Fruit fly (Drosophila melanogaster) whole organism, embryonic: ENCODE data around the gene pps.
A peak's percentile ranks its signal among the peaks of the same experiment; 100 is the strongest.

Experiments used
- B-H2 ChIP-seq: fragments of 200-800 bp; sonication (Bioruptor generic); optimal IDR thresholded peaks from 2 replicates; lab custom pipeline; 2018; ENCODE audit warnings: missing biosample characterization, mild to moderate bottlenecking, missing genetic modification characterization
- Bgb ChIP-seq: fragments of 200-800 bp; sonication (Bioruptor generic); IDR thresholded peaks from 2 replicates; pipeline ENCODE4 v1.3.6; 2022; ENCODE audit warnings: missing biosample characterization, missing genetic modification characterization; ENCODE audit not compliant: partially characterized antibody
- CG11723 ChIP-seq: fragments of 200-800 bp; sonication (Bioruptor generic); optimal IDR thresholded peaks from 2 replicates; lab custom pipeline; 2017; ENCODE audit warnings: missing biosample characterization, mild to moderate bottlenecking, missing genetic modification characterization
- CG13287 ChIP-seq: fragments of 200-800 bp; sonication (Bioruptor generic); IDR thresholded peaks from 2 replicates; pipeline ENCODE4 v1.3.6; 2022; ENCODE audit warnings: missing biosample characterization, missing genetic modification characterization; ENCODE audit not compliant: partially characterized antibody
- CG1603 ChIP-seq: fragments of 200-800 bp; sonication (Bioruptor generic); optimal IDR thresholded peaks from 2 replicates; lab custom pipeline; 2019; ENCODE audit warnings: missing biosample characterization, mild to moderate bottlenecking, missing genetic modification characterization, moderate library complexity
- CG16779 ChIP-seq: fragments of 200-800 bp; sonication (Bioruptor generic); IDR thresholded peaks from 2 replicates; pipeline ENCODE4 v1.3.6; 2022; ENCODE audit warnings: missing biosample characterization, missing genetic modification characterization
- CG16863 ChIP-seq: fragments of 200-800 bp; sonication (Bioruptor generic); optimal IDR thresholded peaks from 3 replicates; lab custom pipeline; 2016; ENCODE audit warnings: missing biosample characterization, missing genetic modification characterization
- CG17186 ChIP-seq: fragments of 200-800 bp; sonication (Bioruptor generic); optimal IDR thresholded peaks from 3 replicates; lab custom pipeline; 2017; ENCODE audit warnings: missing biosample characterization, missing genetic modification reagents, missing genetic modification characterization
- CG17359 ChIP-seq: fragments of 200-800 bp; sonication (Bioruptor generic); optimal IDR thresholded peaks from 3 replicates; lab custom pipeline; 2018; ENCODE audit warnings: missing biosample characterization, mild to moderate bottlenecking, missing genetic modification characterization, moderate library complexity
- CG17829 ChIP-seq: fragments of 200-800 bp; optimal IDR thresholded peaks from 2 replicates; lab custom pipeline; 2019; ENCODE audit warnings: missing biosample characterization, mild to moderate bottlenecking, missing genetic modification characterization, moderate library complexity
- CG30020 ChIP-seq: fragments of 200-800 bp; optimal IDR thresholded peaks from 2 replicates; lab custom pipeline; 2019; ENCODE audit warnings: missing biosample characterization, mild to moderate bottlenecking, missing genetic modification characterization, moderate library complexity
- CG4820 ChIP-seq: fragments of 200-800 bp; sonication (Bioruptor generic); optimal IDR thresholded peaks from 3 replicates; lab custom pipeline; 2016; ENCODE audit warnings: missing biosample characterization, missing genetic modification characterization
- CG4854 ChIP-seq: fragments of 200-800 bp; sonication (Bioruptor generic); optimal IDR thresholded peaks from 2 replicates; lab custom pipeline; 2016; ENCODE audit warnings: missing biosample characterization, missing genetic modification characterization, inconsistent platforms
- CG6683 ChIP-seq: fragments of 200-800 bp; sonication (Bioruptor generic); optimal IDR thresholded peaks from 2 replicates; lab custom pipeline; 2017; ENCODE audit warnings: missing biosample characterization, mild to moderate bottlenecking, missing genetic modification characterization, missing genetic modification reagents
- CG6854 ChIP-seq: fragments of 200-800 bp; sonication (Bioruptor generic); optimal IDR thresholded peaks from 3 replicates; lab custom pipeline; 2017; ENCODE audit warnings: missing biosample characterization, mild to moderate bottlenecking, missing genetic modification characterization
- CG9609 ChIP-seq: fragments of 200-800 bp; sonication (Bioruptor generic); optimal IDR thresholded peaks from 3 replicates; lab custom pipeline; 2016; ENCODE audit warnings: missing biosample characterization, missing genetic modification characterization
- CG9797 ChIP-seq: fragments of 200-800 bp; sonication (Bioruptor generic); optimal IDR thresholded peaks from 3 replicates; lab custom pipeline; 2018; ENCODE audit warnings: missing biosample characterization, mild to moderate bottlenecking, missing genetic modification characterization
- Dek ChIP-seq: fragments of 200-800 bp; sonication (Bioruptor generic); optimal IDR thresholded peaks from 3 replicates; lab custom pipeline; 2019; ENCODE audit warnings: missing biosample characterization, mild to moderate bottlenecking, missing genetic modification characterization, moderate library complexity
- E2f1 ChIP-seq: fragments of 200-800 bp; sonication (Bioruptor generic); IDR thresholded peaks from 2 replicates; pipeline ENCODE4 v1.3.6; 2022; ENCODE audit warnings: missing biosample characterization, missing genetic modification characterization
- Ets97D ChIP-seq: fragments of 200-800 bp; sonication (Bioruptor generic); optimal IDR thresholded peaks from 3 replicates; lab custom pipeline; 2016; ENCODE audit warnings: missing biosample characterization, missing genetic modification characterization
- Gsc ChIP-seq: fragments of 200-800 bp; sonication (Bioruptor generic); IDR thresholded peaks from 2 replicates; pipeline ENCODE4 v1.3.6; 2022; ENCODE audit warnings: missing biosample characterization, missing genetic modification characterization
- Hey ChIP-seq: fragments of 200-800 bp; sonication (Bioruptor generic); optimal IDR thresholded peaks from 3 replicates; lab custom pipeline; 2018; ENCODE audit warnings: missing biosample characterization, mild to moderate bottlenecking, missing genetic modification characterization
- Hmr ChIP-seq: fragments of 200-800 bp; sonication (Bioruptor generic); optimal IDR thresholded peaks from 3 replicates; lab custom pipeline; 2017; ENCODE audit warnings: mild to moderate bottlenecking, missing biosample characterization, missing genetic modification reagents, missing genetic modification characterization
- Jarid2 ChIP-seq: fragments of 200-800 bp; sonication (Bioruptor generic); optimal IDR thresholded peaks from 3 replicates; lab custom pipeline; 2017; ENCODE audit warnings: mild to moderate bottlenecking, missing biosample characterization, missing genetic modification reagents, missing genetic modification characterization
- MESR4 ChIP-seq: fragments of 200-800 bp; sonication (Bioruptor generic); optimal IDR thresholded peaks from 2 replicates; lab custom pipeline; 2018; ENCODE audit warnings: missing biosample characterization, mild to moderate bottlenecking, missing genetic modification characterization, moderate library complexity
- Med ChIP-seq: fragments of 200-800 bp; sonication (Bioruptor generic); peaks from one replicate; lab custom pipeline; 2016; ENCODE audit warnings: missing biosample characterization, missing genetic modification characterization, mild to moderate bottlenecking, inconsistent platforms, moderate library complexity
- Nf-YC ChIP-seq: fragments of 200-800 bp; optimal IDR thresholded peaks from 3 replicates; lab custom pipeline; 2019; ENCODE audit warnings: missing biosample characterization, mild to moderate bottlenecking, missing genetic modification characterization, moderate library complexity
- PHDP ChIP-seq: fragments of 200-800 bp; sonication (Bioruptor generic); optimal IDR thresholded peaks from 3 replicates; lab custom pipeline; 2018; ENCODE audit warnings: missing biosample characterization, mild to moderate bottlenecking, missing genetic modification characterization, moderate library complexity
- Stat92E ChIP-seq, 3 experiments: fragments of >200 bp in 2 of 3; fragments of 200-800 bp in 1 of 3; sonication (Bioruptor generic) in 1 of 3; optimal IDR thresholded peaks; 2 replicates each; lab custom pipeline; 2017 to 2019; ENCODE audit warnings: missing biosample characterization in 3 of 3, missing genetic modification characterization in 3 of 3, mild to moderate bottlenecking in 1 of 3, moderate library complexity in 1 of 3
- amos ChIP-seq: fragments of 200-800 bp; sonication (Bioruptor generic); IDR thresholded peaks from 2 replicates; pipeline ENCODE4 v1.3.6; 2022; ENCODE audit warnings: missing biosample characterization, missing genetic modification characterization; ENCODE audit not compliant: partially characterized antibody
- bigmax ChIP-seq: fragments of 200-800 bp; sonication (Bioruptor generic); optimal IDR thresholded peaks from 2 replicates; lab custom pipeline; 2018; ENCODE audit warnings: missing biosample characterization, mild to moderate bottlenecking, missing genetic modification characterization
- br ChIP-seq: fragments of >200 bp; optimal IDR thresholded peaks from 2 replicates; lab custom pipeline; 2017
- caup ChIP-seq: fragments of 200-800 bp; sonication (Bioruptor generic); optimal IDR thresholded peaks from 3 replicates; lab custom pipeline; 2017; ENCODE audit warnings: missing biosample characterization, mild to moderate bottlenecking, missing genetic modification characterization, moderate library complexity; ENCODE audit not compliant: severe bottlenecking
- chm ChIP-seq: fragments of 200-800 bp; sonication (Bioruptor generic); IDR thresholded peaks from 2 replicates; pipeline ENCODE4 v1.3.6; 2022; ENCODE audit warnings: missing biosample characterization, missing genetic modification characterization
- ci ChIP-seq: fragments of 200-800 bp; sonication (Bioruptor generic); IDR thresholded peaks from 3 replicates; pipeline ENCODE4 v1.3.6; 2022; ENCODE audit warnings: missing biosample characterization, missing genetic modification characterization
- da ChIP-seq: fragments of 200-800 bp; sonication (Bioruptor generic); optimal IDR thresholded peaks from 2 replicates; lab custom pipeline; 2016; ENCODE audit warnings: missing biosample characterization, missing genetic modification characterization
- her ChIP-seq: fragments of 200-800 bp; sonication (Bioruptor generic); optimal IDR thresholded peaks from 2 replicates; lab custom pipeline; 2016; ENCODE audit warnings: missing biosample characterization, missing genetic modification characterization
- inv ChIP-seq: fragments of 200-800 bp; sonication (Bioruptor generic); IDR thresholded peaks from 2 replicates; pipeline ENCODE4 v1.3.6; 2022; ENCODE audit warnings: missing biosample characterization, missing genetic modification characterization; ENCODE audit not compliant: partially characterized antibody
- kay ChIP-seq: fragments of 200-800 bp; sonication (Bioruptor generic); optimal IDR thresholded peaks from 2 replicates; lab custom pipeline; 2016; ENCODE audit warnings: missing biosample characterization, missing genetic modification characterization
- nau ChIP-seq: fragments of 200-800 bp; sonication (Bioruptor generic); optimal IDR thresholded peaks from 3 replicates; lab custom pipeline; 2017; ENCODE audit warnings: missing biosample characterization, mild to moderate bottlenecking, missing genetic modification characterization, missing genetic modification reagents
- nmo ChIP-seq: fragments of 200-800 bp; sonication (Bioruptor generic); optimal IDR thresholded peaks from 2 replicates; lab custom pipeline; 2018; ENCODE audit warnings: missing biosample characterization, mild to moderate bottlenecking, missing genetic modification characterization, moderate library complexity
- pros ChIP-seq: fragments of 200-800 bp; sonication (Bioruptor generic); optimal IDR thresholded peaks from 3 replicates; lab custom pipeline; 2019; ENCODE audit warnings: missing biosample characterization, mild to moderate bottlenecking, missing genetic modification characterization, moderate library complexity
- repo ChIP-seq: fragments of 200-800 bp; sonication (Bioruptor generic); optimal IDR thresholded peaks from 2 replicates; lab custom pipeline; 2016; ENCODE audit warnings: missing biosample characterization, missing genetic modification characterization
- sens ChIP-seq: fragments of 200-800 bp; sonication (Bioruptor generic); peaks from one replicate; lab custom pipeline; 2016; ENCODE audit warnings: missing biosample characterization, missing genetic modification characterization
- so ChIP-seq: fragments of 200-800 bp; sonication (Bioruptor generic); IDR thresholded peaks from 3 replicates; pipeline ENCODE4 v1.3.6; 2022; ENCODE audit warnings: missing biosample characterization, missing genetic modification characterization
- tna ChIP-seq: fragments of 200-800 bp; sonication (Bioruptor generic); IDR thresholded peaks from 2 replicates; pipeline ENCODE4 v1.3.6; 2022; ENCODE audit warnings: missing biosample characterization, missing genetic modification characterization; ENCODE audit not compliant: partially characterized antibody
- trem ChIP-seq: fragments of 200-800 bp; optimal IDR thresholded peaks from 3 replicates; lab custom pipeline; 2019; ENCODE audit warnings: missing biosample characterization, mild to moderate bottlenecking, missing genetic modification characterization, moderate library complexity
- unpg ChIP-seq: fragments of 200-800 bp; sonication (Bioruptor generic); optimal IDR thresholded peaks from 3 replicates; lab custom pipeline; 2018; ENCODE audit warnings: missing biosample characterization, mild to moderate bottlenecking, missing genetic modification characterization, moderate library complexity
- vvl ChIP-seq: fragments of 200-800 bp; sonication (Bioruptor generic); IDR thresholded peaks from 2 replicates; pipeline ENCODE4 v1.3.6; 2022; ENCODE audit warnings: missing biosample characterization, missing genetic modification characterization
- zfh1 ChIP-seq: fragments of 200-800 bp; sonication (Bioruptor generic); IDR thresholded peaks from 3 replicates; pipeline ENCODE4 v1.3.6; 2022; ENCODE audit warnings: missing biosample characterization, missing genetic modification characterization

Gene pps

dm6 chr3R:12408160-12408559 lies 5.5 kb upstream of the pps start, which contains the start of gene CG5196 (continued):
- peak; percentile 34 for TF ChIP-seq Ets97D (GFP tag; lab: Kevin White, UChicago)
- peak; percentile 49 for TF ChIP-seq CG17186 (GFP tag; lab: Kevin White, UChicago)
- TF ChIP-seq tna, result peak; percentile 52
- no peak for TF ChIP-seq pros (GFP tag; lab: Kevin White, UChicago)
- no peak for TF ChIP-seq sens (GFP tag; lab: Kevin White, UChicago)
- TF ChIP-seq nau, result no peak
- peak; percentile 18 for TF ChIP-seq caup (GFP tag; lab: Kevin White, UChicago)
- peak; percentile 40 for TF ChIP-seq PHDP
- TF ChIP-seq nmo (GFP tag; lab: Kevin White, UChicago), result peak; percentile 31
- 0 out of 3 replicates have a peak, but pooled peaks have one; percentile 25 for TF ChIP-seq so (GFP tag; lab: Robert Waterston, UW)
- TF ChIP-seq CG30020 (tag; lab: Kevin White, UChicago), result peak; percentile 61
- peak; percentile 13 for TF ChIP-seq her (GFP tag; lab: Kevin White, UChicago)
- TF ChIP-seq E2f1 (GFP tag; lab: Robert Waterston, UW), result no peak
- TF ChIP-seq Nf-YC (tag; lab: Kevin White, UChicago), result peak; percentile 31
- TF ChIP-seq Hmr (GFP tag; lab: Kevin White, UChicago), result peak; percentile 41
- TF ChIP-seq amos (GFP tag; lab: Robert Waterston, UW), result peak; percentile 76
- TF ChIP-seq Bgb, result peak; percentile 84
- TF ChIP-seq CG1603 (tag; lab: Kevin White, UChicago), result peak; percentile 76
- TF ChIP-seq CG16863 (GFP tag; lab: Kevin White, UChicago), result no peak
- TF ChIP-seq CG6683 (GFP tag; lab: Kevin White, UChicago), result no peak
- TF ChIP-seq trem (tag; lab: Kevin White, UChicago), result peak; percentile 76
- TF ChIP-seq Dek (tag; lab: Kevin White, UChicago), result peak; percentile 43
- peak; percentile 47 for TF ChIP-seq bigmax (GFP tag; lab: Kevin White, UChicago)
- no peak for TF ChIP-seq br (lab: Kevin White, UChicago)
- TF ChIP-seq CG17829 (tag; lab: Kevin White, UChicago), result peak; percentile 36
- TF ChIP-seq Med, result peak; percentile 49
- peak in 1 of 3 experiments; percentile 44 for TF ChIP-seq Stat92E (GFP tag; optimal IDR thresholded peaks at IDR 0.05; lab: Kevin White, UChicago)
- TF ChIP-seq CG9797, result peak; percentile 88
- TF ChIP-seq Gsc (GFP tag; lab: Robert Waterston, UW), result no peak
- peak; percentile 17 for TF ChIP-seq CG4820
- peak; percentile 12 for TF ChIP-seq unpg (GFP tag; lab: Kevin White, UChicago)
- TF ChIP-seq kay (GFP tag; lab: Kevin White, UChicago), result no peak
- peak; percentile 43; the same call in 1 of the 2 replicates for TF ChIP-seq chm
- peak; percentile 36 for TF ChIP-seq CG6854 (GFP tag; lab: Kevin White, UChicago)
- TF ChIP-seq B-H2 (GFP tag; lab: Kevin White, UChicago), result peak; percentile 51
- no peak for TF ChIP-seq CG4854
- TF ChIP-seq CG17359 (tag; lab: Kevin White, UChicago), result no peak
- no peak for TF ChIP-seq da (GFP tag; lab: Kevin White, UChicago)
- TF ChIP-seq Hey (tag; lab: Kevin White, UChicago), result no peak
- TF ChIP-seq repo (GFP tag; lab: Kevin White, UChicago), result peak; percentile 9
- TF ChIP-seq ci (GFP tag; lab: Robert Waterston, UW), result no peak; the same call in 2 of the 3 replicates
- TF ChIP-seq zfh1 (GFP tag; lab: Robert Waterston, UW), result 0 out of 3 replicates have a peak, but pooled peaks have one; percentile 27
- peak; percentile 84 for TF ChIP-seq CG13287 (GFP tag; lab: Robert Waterston, UW)
- TF ChIP-seq vvl, result peak; percentile 44; the same call in 1 of the 2 replicates
- no peak for TF ChIP-seq CG11723 (GFP tag; lab: Kevin White, UChicago)
- TF ChIP-seq CG9609, result no peak
- TF ChIP-seq inv, result peak; percentile 51; the same call in 1 of the 2 replicates
- TF ChIP-seq CG16779 (GFP tag; lab: Robert Waterston, UW), result peak; percentile 45; the same call in 1 of the 2 replicates
- TF ChIP-seq MESR4 (GFP tag; lab: Kevin White, UChicago), result peak; percentile 85
- TF ChIP-seq Jarid2 (GFP tag; lab: Kevin White, UChicago), result no peak
